Fruit fly (Drosophila melanogaster) whole organism, adult: ENCODE measurements around the gene CG43737.

ENCODE experiments used
- CG11617 ChIP-seq: fragments of 200-800 bp; sonication (Bioruptor generic); optimal IDR thresholded peaks from 2 replicates; lab custom pipeline; 2017; ENCODE audit warnings: mild to moderate bottlenecking, missing biosample characterization, missing genetic modification reagents, missing genetic modification characterization
- CG12768 ChIP-seq: fragments of 200-800 bp; sonication (Bioruptor generic); optimal IDR thresholded peaks from 2 replicates; lab custom pipeline; 2017; ENCODE audit warnings: missing biosample characterization, missing genetic modification characterization, mild to moderate bottlenecking, moderate library complexity, missing genetic modification reagents
- CG14711 ChIP-seq: fragments of 200-800 bp; sonication (Bioruptor generic); optimal IDR thresholded peaks from 2 replicates; lab custom pipeline; 2018; ENCODE audit warnings: missing biosample characterization, mild to moderate bottlenecking, missing genetic modification characterization, moderate library complexity
- CG1620 ChIP-seq: fragments of 200-800 bp; sonication (Bioruptor generic); optimal IDR thresholded peaks from 2 replicates; lab custom pipeline; 2016; ENCODE audit warnings: missing biosample characterization, missing genetic modification characterization
- CG33017 ChIP-seq: fragments of 200-800 bp; sonication (Bioruptor generic); optimal IDR thresholded peaks from 2 replicates; lab custom pipeline; 2018; ENCODE audit warnings: missing biosample characterization, mild to moderate bottlenecking, missing genetic modification characterization, moderate library complexity
- CG5204 ChIP-seq: fragments of 200-800 bp; sonication (Bioruptor generic); optimal IDR thresholded peaks from 2 replicates; lab custom pipeline; 2016; ENCODE audit warnings: missing biosample characterization, missing genetic modification characterization
- CG7101 ChIP-seq: fragments of 200-800 bp; sonication (Bioruptor generic); optimal IDR thresholded peaks from 2 replicates; lab custom pipeline; 2018; ENCODE audit warnings: missing biosample characterization, mild to moderate bottlenecking, missing genetic modification characterization, moderate library complexity
- Crg-1 ChIP-seq: fragments of 200-800 bp; sonication (Bioruptor generic); optimal IDR thresholded peaks from 2 replicates; lab custom pipeline; 2016; ENCODE audit warnings: missing biosample characterization, missing genetic modification characterization
- Hr96 ChIP-seq: fragments of 200-800 bp; sonication (Bioruptor generic); optimal IDR thresholded peaks from 2 replicates; lab custom pipeline; 2016; ENCODE audit warnings: missing biosample characterization, missing genetic modification characterization
- Mnt ChIP-seq: fragments of 200-800 bp; sonication (Bioruptor generic); optimal IDR thresholded peaks from 2 replicates; lab custom pipeline; 2016; ENCODE audit warnings: missing biosample characterization, mild to moderate bottlenecking, missing genetic modification characterization
- bab1 ChIP-seq: fragments of 200-800 bp; sonication (Bioruptor generic); optimal IDR thresholded peaks from 3 replicates; lab custom pipeline; 2019; ENCODE audit warnings: missing biosample characterization, mild to moderate bottlenecking, missing genetic modification characterization, moderate library complexity
- kay ChIP-seq: fragments of 200-800 bp; sonication (Bioruptor generic); peaks from one replicate; lab custom pipeline; 2016; ENCODE audit warnings: missing biosample characterization, missing genetic modification characterization, borderline replicate concordance
- tj ChIP-seq: fragments of 200-800 bp; sonication (Bioruptor generic); optimal IDR thresholded peaks from 3 replicates; lab custom pipeline; 2017; ENCODE audit warnings: missing biosample characterization, mild to moderate bottlenecking, missing genetic modification characterization, moderate library complexity
- toe ChIP-seq: fragments of 200-800 bp; sonication (Bioruptor generic); optimal IDR thresholded peaks from 2 replicates; lab custom pipeline; 2016; ENCODE audit warnings: missing biosample characterization, missing genetic modification characterization

dm6 chrX:15138994-15139863 is 36.0 kb upstream of the CG43737 start, which contains the start of gene RpL37-1:
- TF ChIP-seq Hr96 (peak; percentile 74), CG14711 (tag; lab: Kevin White, UChicago) (peak; percentile 47), tj (peak; percentile 62), CG12768 (GFP tag; lab: Kevin White, UChicago) (no peak), CG7101 (tag; lab: Kevin White, UChicago) (peak; percentile 78), toe (no peak), CG1620 (GFP tag; lab: Kevin White, UChicago) (peak; percentile 72), CG11617 (GFP tag; lab: Kevin White, UChicago) (peak; percentile 65), kay (GFP tag; lab: Kevin White, UChicago) (no peak), Mnt (GFP tag; lab: Kevin White, UChicago) (peak; percentile 96), bab1 (peak; percentile 86), CG33017 (tag; lab: Kevin White, UChicago) (no peak), Crg-1 (peak; percentile 64), CG5204 (GFP tag; lab: Kevin White, UChicago) (peak; percentile 26)
